Fruit fly (Drosophila melanogaster): ENCODE results near the gene S6KL.

The S6KL gene

DNA sequence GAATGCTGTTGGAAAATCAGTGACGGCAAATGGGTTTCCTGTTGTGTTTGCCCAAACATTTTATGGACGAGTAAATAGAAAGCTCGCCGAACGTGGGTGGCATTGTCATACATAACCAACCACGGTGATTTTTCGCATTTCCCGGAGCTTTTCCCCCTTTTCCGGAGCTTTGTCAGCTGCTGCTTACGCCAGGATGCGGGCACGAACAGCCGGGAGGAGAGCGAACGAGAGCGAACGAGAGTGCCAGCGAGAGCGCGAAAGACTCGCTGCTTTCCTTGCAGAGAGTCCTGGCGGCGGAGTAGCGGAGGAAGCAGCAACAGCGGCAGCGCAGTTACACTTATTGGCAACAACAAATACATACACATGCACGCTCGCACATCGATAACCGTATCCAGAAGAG is 18.1 kb downstream of the S6KL start, which contains the start of gene CG7058:
Gene CG7058, plus strand, starts transcription at position 330 of the 400 bp plus-strand sequence.
- TF ChIP-seq Jra (GFP tag; optimal IDR thresholded peaks at IDR 0.05) (no peak), dsf (GFP tag; optimal IDR thresholded peaks at IDR 0.05; ENCODE audit: borderline replicate concordance) (no peak), CG32264 (GFP tag; optimal IDR thresholded peaks at IDR 0.05) (no peak)

DNA sequence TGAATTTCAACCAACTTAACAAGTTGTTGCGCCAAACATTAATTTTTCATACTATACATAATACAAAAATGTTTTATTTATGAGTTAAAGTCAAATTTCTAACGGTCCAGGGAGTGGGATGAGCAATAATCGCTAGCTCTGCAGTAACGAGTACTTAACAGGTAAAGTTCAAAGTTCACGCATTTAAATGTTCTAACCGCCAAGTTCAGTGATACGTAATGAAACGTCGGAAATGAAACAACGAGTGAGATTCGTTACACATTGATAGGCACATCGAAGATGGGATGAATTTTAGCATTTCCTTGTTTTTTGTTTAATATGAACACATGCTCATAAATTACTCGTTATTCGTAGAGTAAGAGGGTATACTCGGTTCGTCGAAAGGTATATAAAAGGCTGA is 23.8 kb downstream of the S6KL start:
- TF ChIP-seq dl (GFP tag; optimal IDR thresholded peaks at IDR 0.05; ENCODE audit: insufficient read depth in 1 of 2, partially characterized antibody in 2 of 2) (no peak), CG9705 (GFP tag; optimal IDR thresholded peaks at IDR 0.05) (no peak), rgr (GFP tag; optimal IDR thresholded peaks at IDR 0.05) (no peak), ey (GFP tag; optimal IDR thresholded peaks at IDR 0.05) (no peak), N (GFP tag; optimal IDR thresholded peaks at IDR 0.05) (no peak), tai (GFP tag; optimal IDR thresholded peaks at IDR 0.05) (no peak)

DNA sequence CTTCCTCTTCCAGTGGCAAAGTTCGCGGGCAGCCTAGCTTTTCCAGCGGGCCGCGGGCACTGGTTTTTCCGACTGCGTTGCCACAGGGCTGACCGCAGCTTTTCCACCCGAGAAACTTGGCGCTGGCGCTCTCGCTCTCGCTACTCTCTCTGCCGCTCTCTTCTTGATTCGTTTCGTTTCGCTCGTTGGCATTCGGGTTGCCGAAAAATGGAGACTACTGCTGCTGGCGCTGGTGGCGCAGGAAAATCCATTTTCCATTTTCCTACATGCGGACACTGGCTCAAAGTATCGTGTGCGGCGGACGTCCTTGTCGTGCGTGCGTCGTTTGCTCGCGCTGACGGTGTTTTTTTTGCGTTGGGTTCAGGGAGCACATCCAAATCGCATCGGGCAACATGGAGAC is 24.8 kb downstream of the S6KL start, which contains the start of gene CG42450:
Gene CG42450, plus strand, starts transcription at position 249 of the 400 bp plus-strand sequence.
- TF ChIP-seq Myc (optimal IDR thresholded peaks at IDR 0.05) (no peak), Sp1 (GFP tag; optimal IDR thresholded peaks at IDR 0.05) (no peak), ey (GFP tag; optimal IDR thresholded peaks at IDR 0.05) (no peak), N (GFP tag; optimal IDR thresholded peaks at IDR 0.05) (no peak), pan (optimal IDR thresholded peaks at IDR 0.05) (no peak), brk (GFP tag; optimal IDR thresholded peaks at IDR 0.05) (no peak), Hr83 (GFP tag; optimal IDR thresholded peaks at IDR 0.05; ENCODE audit: poor library complexity, severe bottlenecking) (no peak), dsf (GFP tag; optimal IDR thresholded peaks at IDR 0.05; ENCODE audit: borderline replicate concordance) (no peak), Hr78 (GFP tag; optimal IDR thresholded peaks at IDR 0.05) (no peak)

DNA sequence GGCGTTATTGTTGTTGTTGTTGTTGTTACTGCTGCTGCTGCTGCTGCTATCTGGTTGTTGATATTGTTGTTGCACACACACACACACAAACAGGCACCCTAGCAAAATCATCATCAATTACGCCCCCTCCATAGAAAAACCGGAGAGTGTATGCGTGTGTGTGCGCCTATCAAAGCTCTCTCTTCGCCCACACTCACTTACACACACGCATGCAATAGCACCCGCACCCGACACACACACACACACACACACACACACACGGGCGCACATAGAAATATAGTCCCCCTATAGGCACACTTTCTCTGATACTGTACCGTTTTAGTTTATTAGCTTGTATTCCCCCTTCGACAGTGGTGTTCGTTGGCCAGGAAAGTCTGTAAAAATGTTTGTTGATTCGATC is 26.1 kb downstream of the S6KL start:
- TF ChIP-seq OdsH (GFP tag; optimal IDR thresholded peaks at IDR 0.05): no peak
- TF ChIP-seq Dfd (GFP tag; optimal IDR thresholded peaks at IDR 0.05): peak; percentile 75

DNA sequence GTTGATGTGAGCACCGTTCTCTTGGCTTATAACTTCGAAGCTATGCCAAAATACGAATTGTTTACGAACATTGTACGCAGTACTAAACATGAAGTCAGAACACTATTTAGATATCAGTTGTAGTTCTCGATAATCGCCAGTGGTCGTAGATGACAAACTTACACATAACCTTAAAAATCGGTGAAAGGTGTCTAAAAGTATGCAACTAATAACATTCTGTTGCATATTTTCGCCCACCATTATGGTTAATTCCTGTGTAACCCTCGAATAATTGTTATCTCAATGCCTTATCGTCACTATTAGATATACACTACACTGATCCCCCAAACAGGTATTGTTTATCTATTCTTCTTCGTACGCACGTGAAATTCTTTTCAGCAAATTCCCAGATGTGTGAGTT is 26.7 kb downstream of the S6KL start:
- TF ChIP-seq br (GFP tag; optimal IDR thresholded peaks at IDR 0.05) (no peak), Hr78 (GFP tag; optimal IDR thresholded peaks at IDR 0.05) (no peak), woc (GFP tag; optimal IDR thresholded peaks at IDR 0.05) (no peak), foxo (GFP tag; optimal IDR thresholded peaks at IDR 0.05) (no peak), Dfd (GFP tag; optimal IDR thresholded peaks at IDR 0.05) (no peak), Vsx2 (GFP tag; optimal IDR thresholded peaks at IDR 0.05; ENCODE audit: partially characterized antibody) (no peak), sage (GFP tag; optimal IDR thresholded peaks at IDR 0.05) (no peak), dl (GFP tag; optimal IDR thresholded peaks at IDR 0.05; ENCODE audit: insufficient read depth in 1 of 2, partially characterized antibody in 2 of 2) (no peak), Myc (optimal IDR thresholded peaks at IDR 0.05) (no peak), rgr (GFP tag; optimal IDR thresholded peaks at IDR 0.05) (no peak), Jra (GFP tag; optimal IDR thresholded peaks at IDR 0.05) (no peak), dsf (GFP tag; optimal IDR thresholded peaks at IDR 0.05; ENCODE audit: borderline replicate concordance) (no peak), GATAd (GFP tag; optimal IDR thresholded peaks at IDR 0.05) (no peak), pan (optimal IDR thresholded peaks at IDR 0.05) (no peak), HLH106 (tag; optimal IDR thresholded peaks at IDR 0.05) (no peak), fru (GFP tag; optimal IDR thresholded peaks at IDR 0.05) (no peak), CrebA (GFP tag; optimal IDR thresholded peaks at IDR 0.05; ENCODE audit: borderline replicate concordance) (no peak), CG32264 (GFP tag; optimal IDR thresholded peaks at IDR 0.05) (no peak), Dif (GFP tag; optimal IDR thresholded peaks at IDR 0.05; ENCODE audit: partially characterized antibody) (no peak)

DNA sequence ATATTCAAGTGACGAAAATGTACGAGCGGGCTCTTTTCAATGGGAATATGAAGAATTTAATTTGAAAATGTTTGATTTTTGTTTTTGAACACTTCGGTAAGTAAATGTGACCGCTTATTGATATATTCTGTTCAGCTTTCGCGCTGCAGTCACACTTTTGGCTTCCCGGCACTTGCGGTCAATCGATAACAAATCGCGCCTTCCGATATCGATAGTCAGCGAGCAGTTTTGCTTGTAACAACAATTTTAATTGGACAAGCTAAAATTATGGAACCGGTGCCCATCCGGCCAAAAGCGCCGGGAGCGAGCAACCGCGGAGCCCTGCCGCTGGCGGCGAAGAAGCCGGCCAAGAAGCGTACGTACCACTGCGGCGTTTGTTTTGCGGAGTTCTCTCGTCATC is 42.1 kb downstream of the S6KL start, which contains the start of gene CG7101:
Gene CG7101, plus strand, starts transcription at position 196 of the 400 bp plus-strand sequence.
- no peak for TF ChIP-seq Myc (optimal IDR thresholded peaks at IDR 0.05)
- TF ChIP-seq pan (optimal IDR thresholded peaks at IDR 0.05): no peak
- no peak for TF ChIP-seq Hnf4 (GFP tag; optimal IDR thresholded peaks at IDR 0.05)
- TF ChIP-seq Dfd (GFP tag; optimal IDR thresholded peaks at IDR 0.05): no peak
- TF ChIP-seq usp (GFP tag; optimal IDR thresholded peaks at IDR 0.05): no peak
- TF ChIP-seq tai (GFP tag; optimal IDR thresholded peaks at IDR 0.05): no peak
- no peak for TF ChIP-seq sv (GFP tag; optimal IDR thresholded peaks at IDR 0.05)
- no peak for TF ChIP-seq br (GFP tag; optimal IDR thresholded peaks at IDR 0.05)
- no peak for TF ChIP-seq dl (GFP tag; optimal IDR thresholded peaks at IDR 0.05; ENCODE audit: insufficient read depth in 1 of 2, partially characterized antibody in 2 of 2)
- no peak for TF ChIP-seq foxo (GFP tag; optimal IDR thresholded peaks at IDR 0.05)
- TF ChIP-seq Sp1 (GFP tag; optimal IDR thresholded peaks at IDR 0.05): no peak
- TF ChIP-seq HLH106 (tag; optimal IDR thresholded peaks at IDR 0.05): no peak
- TF ChIP-seq jim (GFP tag; optimal IDR thresholded peaks at IDR 0.05): no peak
- TF ChIP-seq Hr78 (GFP tag; optimal IDR thresholded peaks at IDR 0.05): no peak
- no peak for TF ChIP-seq CG9705 (GFP tag; optimal IDR thresholded peaks at IDR 0.05)
- TF ChIP-seq GATAd (GFP tag; optimal IDR thresholded peaks at IDR 0.05): no peak
- no peak for TF ChIP-seq dsf (GFP tag; optimal IDR thresholded peaks at IDR 0.05; ENCODE audit: borderline replicate concordance)
- TF ChIP-seq Vsx2 (GFP tag; optimal IDR thresholded peaks at IDR 0.05; ENCODE audit: partially characterized antibody): no peak
- TF ChIP-seq OdsH (GFP tag; optimal IDR thresholded peaks at IDR 0.05): no peak
- TF ChIP-seq fru (GFP tag; optimal IDR thresholded peaks at IDR 0.05): no peak
